Worm (Caenorhabditis elegans) whole organism, L2 larva: Measurements from ENCODE around the gene shw-3.

Experiments
- ama-1 ChIP-seq: fragments of 150-350 bp; optimal IDR thresholded peaks from 2 replicates; lab custom pipeline; 2018; ENCODE audit warnings: inconsistent platforms
- ceh-82 ChIP-seq: fragments of 150-350 bp; optimal IDR thresholded peaks from 2 replicates; lab custom pipeline; 2014; ENCODE audit warnings: missing biosample characterization, missing genetic modification characterization
- crh-2 ChIP-seq: sonication (generic microtip); optimal IDR thresholded peaks from 2 replicates; lab custom pipeline; 2017; ENCODE audit warnings: missing biosample characterization, missing genetic modification characterization
- dmd-4 ChIP-seq: sonication (generic microtip); optimal IDR thresholded peaks from 2 replicates; lab custom pipeline; 2017; ENCODE audit warnings: missing biosample characterization, missing genetic modification characterization
- fos-1 ChIP-seq: fragments of 150-350 bp; optimal IDR thresholded peaks from 2 replicates; lab custom pipeline; 2014; ENCODE audit warnings: missing biosample characterization, missing genetic modification characterization
- lin-13 ChIP-seq: fragments of 150-350 bp; optimal IDR thresholded peaks from 2 replicates; lab custom pipeline; 2014; ENCODE audit warnings: missing biosample characterization, missing genetic modification reagents, missing genetic modification characterization
- lin-39 ChIP-seq: fragments of 150-350 bp; optimal IDR thresholded peaks from 2 replicates; lab custom pipeline; 2014; ENCODE audit warnings: missing biosample characterization, missing genetic modification reagents, missing genetic modification characterization
- mdl-1 ChIP-seq, 2 experiments: fragments of 150-350 bp in 1 of 2; sonication (generic microtip) in 1 of 2; optimal IDR thresholded peaks; 2 replicates each; lab custom pipeline; 2017; ENCODE audit warnings: missing biosample characterization in 2 of 2, missing genetic modification characterization in 2 of 2
- peb-1 ChIP-seq: fragments of 150-350 bp; optimal IDR thresholded peaks from 2 replicates; lab custom pipeline; 2014; ENCODE audit warnings: missing biosample characterization, missing genetic modification characterization
- sem-4 ChIP-seq: fragments of 150-350 bp; optimal IDR thresholded peaks from 2 replicates; lab custom pipeline; 2014; ENCODE audit warnings: missing biosample characterization, missing genetic modification reagents, missing genetic modification characterization
- skn-1 ChIP-seq: sonication (generic microtip); optimal IDR thresholded peaks from 2 replicates; lab custom pipeline; 2017; ENCODE audit warnings: missing biosample characterization, missing genetic modification characterization
- sma-3 ChIP-seq: sonication (generic microtip); optimal IDR thresholded peaks from 2 replicates; lab custom pipeline; 2016; ENCODE audit warnings: missing genetic modification reagents, missing genetic modification characterization, missing compliant biosample characterization

- TF ChIP-seq mdl-1 (tag; optimal IDR thresholded peaks at IDR 0.05; lab: Kevin White, UChicago): no peak
- no peak for TF ChIP-seq lin-13 (GFP tag; lab: Kevin White, UChicago)
- no peak for TF ChIP-seq skn-1
- TF ChIP-seq lin-39 (tag; lab: Kevin White, UChicago): no peak
- TF ChIP-seq crh-2: no peak
- no peak for TF ChIP-seq sma-3 (GFP tag; lab: Kevin White, UChicago)
- no peak for TF ChIP-seq dmd-4 (tag; lab: Kevin White, UChicago)
- no peak for TF ChIP-seq peb-1 (tag; lab: Kevin White, UChicago)
- no peak for TF ChIP-seq ama-1 (lab: Kevin White, UChicago)
- no peak for TF ChIP-seq ceh-82 (tag; lab: Kevin White, UChicago)
- TF ChIP-seq fos-1 (tag; lab: Kevin White, UChicago): no peak
- no peak for TF ChIP-seq sem-4 (tag; lab: Kevin White, UChicago)
Observed at ce11 chrV:13006754-13007153, 19.8 kb upstream of the shw-3 start.
